Fruit fly (Drosophila melanogaster) whole organism, pupa: ENCODE data around the gene CG5157.
A peak's percentile ranks its signal among the peaks of the same experiment; 100 is the strongest.

ENCODE experiments used
- CG10348 ChIP-seq: fragments of 200-800 bp; sonication (Bioruptor generic); IDR thresholded peaks from 2 replicates; pipeline ENCODE4 v1.3.6; 2022; ENCODE audit warnings: missing biosample characterization, missing genetic modification characterization
- CG12605 ChIP-seq: fragments of 200-800 bp; sonication (Bioruptor generic); IDR thresholded peaks from 2 replicates; pipeline ENCODE4 v1.3.6; 2022; ENCODE audit warnings: missing biosample characterization, missing genetic modification characterization
- CG13204 ChIP-seq: fragments of 200-800 bp; sonication (Bioruptor generic); optimal IDR thresholded peaks from 2 replicates; lab custom pipeline; 2018; ENCODE audit warnings: missing biosample characterization, mild to moderate bottlenecking, missing genetic modification characterization, moderate library complexity
- CG14655 ChIP-seq: fragments of 200-800 bp; sonication (Bioruptor generic); optimal IDR thresholded peaks from 3 replicates; lab custom pipeline; 2017; ENCODE audit warnings: mild to moderate bottlenecking, missing biosample characterization, missing genetic modification reagents, missing genetic modification characterization
- CG15710 ChIP-seq: fragments of 200-800 bp; sonication (Bioruptor generic); optimal IDR thresholded peaks from 2 replicates; lab custom pipeline; 2018; ENCODE audit warnings: missing biosample characterization, mild to moderate bottlenecking, missing genetic modification characterization, moderate library complexity
- CG17806 ChIP-seq: fragments of 200-800 bp; sonication (Bioruptor generic); optimal IDR thresholded peaks from 2 replicates; lab custom pipeline; 2018; ENCODE audit warnings: missing biosample characterization, mild to moderate bottlenecking, missing genetic modification characterization, moderate library complexity
- CG32121 ChIP-seq: fragments of 200-800 bp; sonication (Bioruptor generic); IDR thresholded peaks from 2 replicates; pipeline ENCODE4 v1.3.6; 2022; ENCODE audit warnings: missing biosample characterization, missing genetic modification characterization
- CG34367 ChIP-seq: fragments of 200-800 bp; sonication (Bioruptor generic); optimal IDR thresholded peaks from 2 replicates; lab custom pipeline; 2018; ENCODE audit warnings: missing biosample characterization, mild to moderate bottlenecking, missing genetic modification characterization
- CG4496 ChIP-seq: fragments of 200-800 bp; sonication (Bioruptor generic); IDR thresholded peaks from 3 replicates; pipeline ENCODE4 v1.3.6; 2022; ENCODE audit warnings: missing biosample characterization, missing genetic modification characterization
- CG8159 ChIP-seq: fragments of 200-800 bp; sonication (Bioruptor generic); optimal IDR thresholded peaks from 3 replicates; lab custom pipeline; 2018; ENCODE audit warnings: missing biosample characterization, mild to moderate bottlenecking, missing genetic modification characterization, moderate library complexity
- CG8301 ChIP-seq: fragments of 200-800 bp; sonication (Bioruptor generic); optimal IDR thresholded peaks from 2 replicates; lab custom pipeline; 2018; ENCODE audit warnings: missing biosample characterization, mild to moderate bottlenecking, missing genetic modification characterization
- CG9948 ChIP-seq: fragments of 200-800 bp; sonication (Bioruptor generic); optimal IDR thresholded peaks from 2 replicates; lab custom pipeline; 2018; ENCODE audit warnings: missing biosample characterization, mild to moderate bottlenecking, missing genetic modification characterization, moderate library complexity
- D1 ChIP-seq: fragments of 200-800 bp; sonication (Bioruptor generic); optimal IDR thresholded peaks from 2 replicates; lab custom pipeline; 2018; ENCODE audit warnings: missing biosample characterization, mild to moderate bottlenecking, missing genetic modification characterization, moderate library complexity
- EcR ChIP-seq: fragments of 200-800 bp; sonication (Bioruptor generic); optimal IDR thresholded peaks from 3 replicates; lab custom pipeline; 2019; ENCODE audit warnings: missing biosample characterization, missing genetic modification characterization, mild to moderate bottlenecking, moderate library complexity, missing genetic modification reagents
- Ets98B ChIP-seq: fragments of 200-800 bp; sonication (Bioruptor generic); IDR thresholded peaks from 2 replicates; pipeline ENCODE4 v1.3.6; 2022; ENCODE audit warnings: missing biosample characterization, missing genetic modification characterization
- Pif1A ChIP-seq: fragments of 200-800 bp; sonication (Bioruptor generic); optimal IDR thresholded peaks from 3 replicates; lab custom pipeline; 2016; ENCODE audit warnings: missing biosample characterization, missing genetic modification characterization
- Pif1B ChIP-seq: fragments of 200-800 bp; sonication (Bioruptor generic); optimal IDR thresholded peaks from 3 replicates; lab custom pipeline; 2016; ENCODE audit warnings: missing biosample characterization, missing genetic modification characterization
- Snoo ChIP-seq: fragments of 200-800 bp; sonication (Bioruptor generic); optimal IDR thresholded peaks from 3 replicates; lab custom pipeline; 2017; ENCODE audit warnings: missing biosample characterization, mild to moderate bottlenecking, missing genetic modification characterization, inconsistent platforms
- fd96Ca ChIP-seq: fragments of 200-800 bp; sonication (Bioruptor generic); IDR thresholded peaks from 3 replicates; pipeline ENCODE4 v1.3.6; 2022; ENCODE audit warnings: missing biosample characterization, missing genetic modification characterization
- gl ChIP-seq: fragments of 200-800 bp; sonication (Bioruptor generic); optimal IDR thresholded peaks from 2 replicates; lab custom pipeline; 2018; ENCODE audit warnings: missing biosample characterization, mild to moderate bottlenecking, missing genetic modification characterization
- rn ChIP-seq: fragments of 200-800 bp; sonication (Bioruptor generic); IDR thresholded peaks from 2 replicates; pipeline ENCODE4 v1.3.6; 2022; ENCODE audit warnings: missing biosample characterization, missing genetic modification characterization

The CG5157 gene

dm6 chr3L:16137779-16138178 is at the start of gene CG5157:
CG5157 (minus strand) TSS chr3L:16137879.
- TF ChIP-seq CG12605 (GFP tag; lab: Robert Waterston, UW), result no peak
- no peak for TF ChIP-seq CG10348 (GFP tag; lab: Robert Waterston, UW)
- TF ChIP-seq EcR, result no peak
- no peak for TF ChIP-seq Ets98B (GFP tag; lab: Robert Waterston, UW)
- TF ChIP-seq CG4496 (GFP tag; lab: Robert Waterston, UW), result no peak
- no peak for TF ChIP-seq CG32121 (GFP tag; lab: Robert Waterston, UW)
- TF ChIP-seq, all 21 proteins: peak for 0

dm6 chr3L:16183493-16183892 is 45.8 kb upstream of the CG5157 start:
- TF ChIP-seq CG13204 (peak; percentile 15), Snoo (tag; lab: Kevin White, UChicago) (peak; percentile 10), CG17806 (tag; lab: Kevin White, UChicago) (no peak)
- TF ChIP-seq, all 21 proteins: peak for 2

dm6 chr3L:16182633-16183462 is 45.2 kb upstream of the CG5157 start:
- TF ChIP-seq CG17806 (tag; lab: Kevin White, UChicago) (peak; percentile 43), CG13204 (peak; percentile 75), Pif1A (GFP tag; lab: Kevin White, UChicago) (peak; percentile 40), Ets98B (GFP tag; lab: Robert Waterston, UW) (no peak), CG9948 (tag; lab: Kevin White, UChicago) (peak; percentile 51), CG8159 (peak; percentile 65), CG12605 (GFP tag; lab: Robert Waterston, UW) (no peak), CG14655 (GFP tag; lab: Kevin White, UChicago) (no peak), CG15710 (tag; lab: Kevin White, UChicago) (peak; percentile 19)

- peak; percentile 75 for TF ChIP-seq CG15710 (tag; lab: Kevin White, UChicago)
- TF ChIP-seq CG10348 (GFP tag; lab: Robert Waterston, UW), result no peak
- TF ChIP-seq CG13204, result peak; percentile 92
- peak; percentile 89 for TF ChIP-seq CG9948 (tag; lab: Kevin White, UChicago)
- peak; percentile 87 for TF ChIP-seq CG17806 (tag; lab: Kevin White, UChicago)
- TF ChIP-seq CG8301 (tag; lab: Kevin White, UChicago), result peak; percentile 70
- peak; percentile 88 for TF ChIP-seq Snoo (tag; lab: Kevin White, UChicago)
- peak; percentile 73 for TF ChIP-seq Ets98B (GFP tag; lab: Robert Waterston, UW)
- TF ChIP-seq Pif1B (GFP tag; lab: Kevin White, UChicago), result peak; percentile 52
- peak; percentile 57 for TF ChIP-seq CG34367 (tag; lab: Kevin White, UChicago)
- TF ChIP-seq CG14655 (GFP tag; lab: Kevin White, UChicago), result peak; percentile 85
- peak; percentile 87 for TF ChIP-seq CG8159
- peak; percentile 55 for TF ChIP-seq gl (tag; lab: Kevin White, UChicago)
- peak; percentile 94 for TF ChIP-seq D1 (tag; lab: Kevin White, UChicago)
- TF ChIP-seq fd96Ca (GFP tag; lab: Robert Waterston, UW), result peak; percentile 52; the same call in 1 of the 3 replicates
- no peak; the same call in 1 of the 2 replicates for TF ChIP-seq CG32121 (GFP tag; lab: Robert Waterston, UW)
- peak; percentile 41; the same call in 1 of the 2 replicates for TF ChIP-seq CG12605 (GFP tag; lab: Robert Waterston, UW)
- peak; percentile 41; the same call in 1 of the 2 replicates for TF ChIP-seq rn (GFP tag; lab: Robert Waterston, UW)
- no peak; the same call in 2 of the 3 replicates for TF ChIP-seq CG4496 (GFP tag; lab: Robert Waterston, UW)
- peak; percentile 15 for TF ChIP-seq EcR
- peak; percentile 57 for TF ChIP-seq Pif1A (GFP tag; lab: Kevin White, UChicago)
Observed at dm6 chr3L:16181330-16181830, 43.7 kb upstream of the CG5157 start.

- TF ChIP-seq CG4496 (GFP tag; lab: Robert Waterston, UW) (no peak), Snoo (tag; lab: Kevin White, UChicago) (peak; percentile 79), CG10348 (GFP tag; lab: Robert Waterston, UW) (no peak), Pif1A (GFP tag; lab: Kevin White, UChicago) (peak; percentile 11), CG8301 (tag; lab: Kevin White, UChicago) (no peak), EcR (peak; percentile 74), CG13204 (peak; percentile 84)
Observed at dm6 chr3L:16178433-16178832, 40.8 kb upstream of the CG5157 start.

dm6 chr3L:16177751-16178150 is 40.1 kb upstream of the CG5157 start:
- no peak for TF ChIP-seq Ets98B (GFP tag; lab: Robert Waterston, UW)
- TF ChIP-seq CG4496 (GFP tag; lab: Robert Waterston, UW), result peak; percentile 3; the same call in 1 of the 3 replicates
- no peak for TF ChIP-seq CG12605 (GFP tag; lab: Robert Waterston, UW)
- no peak for TF ChIP-seq CG34367 (tag; lab: Kevin White, UChicago)
